Worm (Caenorhabditis elegans): ENCODE data around the gene C17C3.24.

C17C3.24 gene

DNA sequence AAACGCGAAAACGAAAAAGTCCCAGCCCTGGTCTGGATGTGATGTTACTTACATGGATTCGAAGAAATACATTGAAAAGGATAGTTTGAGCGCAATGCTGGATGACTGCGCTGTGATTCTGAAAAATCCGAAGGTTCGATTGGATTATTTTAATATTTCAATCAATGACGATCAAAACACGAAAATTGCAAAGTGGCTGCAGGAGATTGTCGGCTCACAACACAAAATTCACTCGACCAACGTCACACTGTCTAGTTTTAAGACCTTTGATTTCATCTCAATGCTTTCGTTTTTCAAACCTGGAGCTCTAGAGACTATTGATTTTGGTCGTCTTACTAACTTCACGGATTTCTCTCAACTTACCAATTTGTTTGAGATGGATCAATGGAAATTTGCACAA lies 9.9 kb upstream of the C17C3.24 start, which contains the start of gene C17C3.5:
TSS of gene C17C3.5 (plus strand) at position 301 of the 400 bp plus-strand sequence.
- TF ChIP-seq madf-2 (tag; optimal IDR thresholded peaks at IDR 0.05) (no peak), odd-2 (tag; optimal IDR thresholded peaks at IDR 0.05) (no peak), T23F11.4 (GFP tag; optimal IDR thresholded peaks at IDR 0.05) (no peak), eyg-1 (tag; optimal IDR thresholded peaks at IDR 0.05) (no peak), syd-9 (tag; optimal IDR thresholded peaks at IDR 0.05) (no peak), pat-9 (tag; optimal IDR thresholded peaks at IDR 0.05) (no peak), unc-42 (tag; optimal IDR thresholded peaks at IDR 0.05) (no peak), che-1 (tag; optimal IDR thresholded peaks at IDR 0.05) (no peak), ceh-31 (tag; optimal IDR thresholded peaks at IDR 0.05) (no peak), hlh-30 (tag; optimal IDR thresholded peaks at IDR 0.05; ENCODE audit: insufficient read depth) (no peak), ama-1 (optimal IDR thresholded peaks at IDR 0.05) (no peak), tbx-7 (tag; optimal IDR thresholded peaks at IDR 0.05) (no peak), pha-4 (tag; optimal IDR thresholded peaks at IDR 0.05) (no peak), pag-3 (tag; optimal IDR thresholded peaks at IDR 0.05; ENCODE audit: borderline replicate concordance) (no peak), pha-2 (tag; optimal IDR thresholded peaks at IDR 0.05) (no peak), fax-1 (tag; optimal IDR thresholded peaks at IDR 0.05) (no peak)

DNA sequence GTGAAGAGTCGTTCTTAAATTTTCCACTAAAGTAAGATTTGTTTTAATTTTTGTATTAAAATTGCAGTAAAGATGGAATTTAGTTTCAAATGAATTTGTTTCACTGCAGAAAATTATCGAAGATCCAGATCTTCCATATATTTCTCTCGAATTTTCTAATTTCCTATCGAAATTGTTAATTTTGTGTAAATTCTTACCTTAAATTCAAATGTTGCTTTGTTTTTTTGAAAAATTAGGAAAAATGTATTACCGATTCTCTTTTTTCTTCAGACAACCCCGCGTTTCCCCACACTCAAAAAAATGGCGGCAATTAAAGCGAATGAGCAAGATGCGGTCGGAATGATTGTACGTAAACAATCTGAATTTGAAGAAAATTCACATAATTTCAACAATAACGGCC lies 8.2 kb upstream of the C17C3.24 start, which contains the start of gene C17C3.6:
TSS of gene C17C3.6 (plus strand) at position 301 of the 400 bp plus-strand sequence.
- no peak for TF ChIP-seq dve-1 (tag; optimal IDR thresholded peaks at IDR 0.05)
- TF ChIP-seq C38D4.7 (GFP tag; optimal IDR thresholded peaks at IDR 0.05): no peak
- TF ChIP-seq dmd-4 (tag; optimal IDR thresholded peaks at IDR 0.05; ENCODE audit: borderline replicate concordance): no peak
- TF ChIP-seq mec-3 (tag; optimal IDR thresholded peaks at IDR 0.05; ENCODE audit: borderline replicate concordance): no peak
- TF ChIP-seq ztf-16 (tag; optimal IDR thresholded peaks at IDR 0.05): no peak
- no peak for TF ChIP-seq gmeb-2 (tag; optimal IDR thresholded peaks at IDR 0.05)
- TF ChIP-seq sox-4 (tag; optimal IDR thresholded peaks at IDR 0.05): no peak
- TF ChIP-seq Y22D7AL.16 (tag; optimal IDR thresholded peaks at IDR 0.05): no peak
- no peak for TF ChIP-seq T23F11.4 (GFP tag; optimal IDR thresholded peaks at IDR 0.05)
- no peak for TF ChIP-seq hlh-15 (tag; optimal IDR thresholded peaks at IDR 0.05)

ce11 chrII:5547442-5547894 lies 5.9 kb upstream of the C17C3.24 start, which contains the start of gene acdh-2:
acdh-2 (minus strand) TSS chrII:5547492.
- TF ChIP-seq pat-9 (tag; optimal IDR thresholded peaks at IDR 0.05) (no peak), C38D4.7 (GFP tag; optimal IDR thresholded peaks at IDR 0.05) (no peak), elt-4 (tag; optimal IDR thresholded peaks at IDR 0.05) (no peak), madf-2 (tag; optimal IDR thresholded peaks at IDR 0.05) (no peak), hlh-30 (tag; optimal IDR thresholded peaks at IDR 0.05; ENCODE audit: insufficient read depth) (no peak)

DNA sequence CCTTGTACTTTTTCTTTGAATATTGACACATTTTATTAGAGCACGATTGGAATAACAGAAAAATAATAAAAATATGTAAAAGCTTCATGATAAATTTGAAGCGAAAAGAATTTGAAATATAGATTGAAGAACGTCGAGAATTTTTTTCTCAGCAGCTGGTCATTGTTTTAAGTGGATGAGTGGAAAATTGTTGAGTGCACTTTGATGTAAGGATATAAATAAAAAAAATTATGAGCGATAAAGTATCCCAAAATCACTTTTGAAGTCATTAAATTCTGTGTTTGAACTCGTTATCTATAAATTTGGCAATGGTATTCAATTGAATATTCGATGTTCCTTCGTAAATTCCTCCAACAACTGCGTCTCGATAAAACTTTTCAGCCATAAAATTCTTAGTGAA lies 3.2 kb upstream of the C17C3.24 start, which contains the start of gene ins-13:
TSS of gene ins-13 (minus strand) at position 101 of the 400 bp plus-strand sequence.
- no peak for TF ChIP-seq sdc-2 (tag; optimal IDR thresholded peaks at IDR 0.05)
- TF ChIP-seq elt-4 (tag; optimal IDR thresholded peaks at IDR 0.05): no peak
- no peak for TF ChIP-seq ceh-48 (tag; optimal IDR thresholded peaks at IDR 0.05)
- no peak for TF ChIP-seq lin-11 (tag; optimal IDR thresholded peaks at IDR 0.05)
- TF ChIP-seq ceh-30 (tag; optimal IDR thresholded peaks at IDR 0.05): no peak
- TF ChIP-seq eyg-1 (tag; optimal IDR thresholded peaks at IDR 0.05): no peak
- no peak for TF ChIP-seq syd-9 (tag; optimal IDR thresholded peaks at IDR 0.05)
- TF ChIP-seq tbx-7 (tag; optimal IDR thresholded peaks at IDR 0.05): no peak
- TF ChIP-seq hlh-8 (tag; optimal IDR thresholded peaks at IDR 0.05): no peak
- TF ChIP-seq C08G9.2 (tag; optimal IDR thresholded peaks at IDR 0.05): no peak
- no peak for TF ChIP-seq C38D4.7 (GFP tag; optimal IDR thresholded peaks at IDR 0.05)
- TF ChIP-seq nhr-11 (tag; optimal IDR thresholded peaks at IDR 0.05): no peak
- no peak for TF ChIP-seq nfya-1 (tag; optimal IDR thresholded peaks at IDR 0.05)

- TF ChIP-seq pax-1 (tag; optimal IDR thresholded peaks at IDR 0.05): no peak
- no peak for TF ChIP-seq unc-3 (GFP tag; conservative IDR thresholded peaks at IDR 0.05)
- TF ChIP-seq unc-3 (tag; optimal IDR thresholded peaks at IDR 0.05): no peak
- no peak for TF ChIP-seq fax-1 (tag; optimal IDR thresholded peaks at IDR 0.05)
- TF ChIP-seq K02D7.2 (tag; optimal IDR thresholded peaks at IDR 0.05): no peak
- no peak for TF ChIP-seq unc-86 (tag; optimal IDR thresholded peaks at IDR 0.05)
- TF ChIP-seq ceh-2 (tag; optimal IDR thresholded peaks at IDR 0.05): no peak
- no peak for TF ChIP-seq che-1 (tag; optimal IDR thresholded peaks at IDR 0.05)
- TF ChIP-seq ztf-16 (tag; optimal IDR thresholded peaks at IDR 0.05): no peak
- no peak for TF ChIP-seq mec-3 (tag; optimal IDR thresholded peaks at IDR 0.05; ENCODE audit: borderline replicate concordance)
- no peak for TF ChIP-seq gmeb-2 (tag; optimal IDR thresholded peaks at IDR 0.05)
- no peak for TF ChIP-seq tbx-7 (tag; optimal IDR thresholded peaks at IDR 0.05)
- TF ChIP-seq madf-2 (tag; optimal IDR thresholded peaks at IDR 0.05): no peak
- no peak for TF ChIP-seq ceh-31 (tag; optimal IDR thresholded peaks at IDR 0.05)
Measured at ce11 chrII:5544145-5544515, 2.5 kb upstream of the C17C3.24 start.

All from whole organism, late embryonic.